Fruit fly (Drosophila melanogaster) whole organism: Measurements from ENCODE around the gene Ssk.

ENCODE experiments used
- CG8478 ChIP-seq: fragments of >200 bp; optimal IDR thresholded peaks from 2 replicates; lab custom pipeline; 2018; ENCODE audit warnings: inconsistent platforms
- Dll ChIP-seq: fragments of >200 bp; optimal IDR thresholded peaks from 2 replicates; lab custom pipeline; 2017
- EcR ChIP-seq, 2 experiments: fragments of >200 bp; optimal IDR thresholded peaks; 2 replicates each; lab custom pipeline; 2017; ENCODE audit warnings: missing biosample characterization in 2 of 2, missing genetic modification characterization in 2 of 2, missing genetic modification reagents in 2 of 2
- pan ChIP-seq: fragments of >200 bp; optimal IDR thresholded peaks from 2 replicates; lab custom pipeline; 2017
- psq ChIP-seq: fragments of >200 bp; optimal IDR thresholded peaks from 2 replicates; lab custom pipeline; 2017
- usp ChIP-seq: fragments of >200 bp; optimal IDR thresholded peaks from 2 replicates; lab custom pipeline; 2017; ENCODE audit warnings: missing biosample characterization, missing genetic modification characterization, mixed read lengths

- TF ChIP-seq CG8478 (lab: Kevin White, UChicago) (no peak), usp (GFP tag; lab: Kevin White, UChicago) (no peak), psq (lab: Kevin White, UChicago) (no peak), pan (lab: Kevin White, UChicago) (no peak), EcR (GFP tag; optimal IDR thresholded peaks at IDR 0.05; lab: Kevin White, UChicago) (no peak), Dll (no peak)
These were observed 20.8 kb downstream of the Ssk start for dm6 chr3L:20209092-20209491.
